Worm (Caenorhabditis elegans) whole organism, L2 larva: ENCODE measurements around the gene R07E5.15.

Source experiments
- C34F6.9 ChIP-seq: fragments of 150-350 bp; optimal IDR thresholded peaks from 2 replicates; lab custom pipeline; 2014; ENCODE audit warnings: missing biosample characterization, missing genetic modification characterization
- F13H6.1 ChIP-seq: sonication (generic microtip); optimal IDR thresholded peaks from 2 replicates; lab custom pipeline; 2016; ENCODE audit warnings: missing genetic modification characterization, missing compliant biosample characterization
- R02D3.7 ChIP-seq: fragments of 150-350 bp; optimal IDR thresholded peaks from 2 replicates; lab custom pipeline; 2014; ENCODE audit warnings: missing biosample characterization, missing genetic modification characterization
- Y55F3AM.14 ChIP-seq: fragments of 200-800 bp; sonication (Bioruptor generic); optimal IDR thresholded peaks from 2 replicates; lab custom pipeline; 2018; ENCODE audit warnings: mild to moderate bottlenecking, missing genetic modification characterization, missing compliant biosample characterization
- alr-1 ChIP-seq: fragments of 150-350 bp; optimal IDR thresholded peaks from 2 replicates; lab custom pipeline; 2014; ENCODE audit warnings: missing biosample characterization, missing genetic modification characterization
- aly-2 ChIP-seq: fragments of 150-350 bp; optimal IDR thresholded peaks from 2 replicates; lab custom pipeline; 2014; ENCODE audit warnings: missing biosample characterization, missing genetic modification characterization
- ama-1 ChIP-seq: fragments of 150-350 bp; optimal IDR thresholded peaks from 2 replicates; lab custom pipeline; 2018; ENCODE audit warnings: inconsistent platforms
- blmp-1 ChIP-seq: sonication (generic microtip); optimal IDR thresholded peaks from 2 replicates; lab custom pipeline; 2017; ENCODE audit warnings: missing genetic modification characterization, mild to moderate bottlenecking, missing compliant biosample characterization, antibody characterized with exemption, moderate library complexity; ENCODE audit not compliant: insufficient read depth
- ceh-16 ChIP-seq: fragments of 150-350 bp; optimal IDR thresholded peaks from 2 replicates; lab custom pipeline; 2014; ENCODE audit warnings: missing biosample characterization, missing genetic modification characterization
- crh-2 ChIP-seq: sonication (generic microtip); optimal IDR thresholded peaks from 2 replicates; lab custom pipeline; 2017; ENCODE audit warnings: missing biosample characterization, missing genetic modification characterization
- dmd-4 ChIP-seq: sonication (generic microtip); optimal IDR thresholded peaks from 2 replicates; lab custom pipeline; 2017; ENCODE audit warnings: missing biosample characterization, missing genetic modification characterization
- egl-27 ChIP-seq: sonication (generic microtip); optimal IDR thresholded peaks from 3 replicates; lab custom pipeline; 2017; ENCODE audit warnings: missing biosample characterization, missing genetic modification reagents, missing genetic modification characterization
- elt-1 ChIP-seq: fragments of 150-350 bp; optimal IDR thresholded peaks from 2 replicates; lab custom pipeline; 2014; ENCODE audit warnings: missing biosample characterization, missing genetic modification characterization
- fos-1 ChIP-seq: fragments of 150-350 bp; optimal IDR thresholded peaks from 2 replicates; lab custom pipeline; 2014; ENCODE audit warnings: missing biosample characterization, missing genetic modification characterization
- gmeb-1 ChIP-seq: fragments of 150-350 bp; optimal IDR thresholded peaks from 2 replicates; lab custom pipeline; 2014; ENCODE audit warnings: missing biosample characterization, missing genetic modification characterization
- lin-39 ChIP-seq: fragments of 150-350 bp; optimal IDR thresholded peaks from 2 replicates; lab custom pipeline; 2014; ENCODE audit warnings: missing biosample characterization, missing genetic modification reagents, missing genetic modification characterization
- lsy-2 ChIP-seq, 2 experiments: fragments of 150-350 bp in 1 of 2; sonication (generic microtip) in 1 of 2; optimal IDR thresholded peaks; 2 replicates each; lab custom pipeline; 2014 to 2017; ENCODE audit warnings: missing biosample characterization in 2 of 2, missing genetic modification characterization in 2 of 2
- mab-5 ChIP-seq: fragments of 150-350 bp; optimal IDR thresholded peaks from 2 replicates; lab custom pipeline; 2014; ENCODE audit warnings: missing biosample characterization, missing genetic modification characterization
- mbf-1 ChIP-seq: sonication (generic microtip); optimal IDR thresholded peaks from 2 replicates; lab custom pipeline; 2017; ENCODE audit warnings: missing biosample characterization, missing genetic modification characterization
- mdl-1 ChIP-seq, 2 experiments: fragments of 150-350 bp in 1 of 2; sonication (generic microtip) in 1 of 2; optimal IDR thresholded peaks; 2 replicates each; lab custom pipeline; 2017; ENCODE audit warnings: missing biosample characterization in 2 of 2, missing genetic modification characterization in 2 of 2
- nhr-10 ChIP-seq: sonication (generic microtip); optimal IDR thresholded peaks from 2 replicates; lab custom pipeline; 2017; ENCODE audit warnings: missing biosample characterization, missing genetic modification characterization
- nhr-11 ChIP-seq: fragments of 150-350 bp; optimal IDR thresholded peaks from 2 replicates; lab custom pipeline; 2014; ENCODE audit warnings: missing biosample characterization, missing genetic modification characterization
- nhr-129 ChIP-seq: fragments of 150-350 bp; optimal IDR thresholded peaks from 2 replicates; lab custom pipeline; 2014; ENCODE audit warnings: missing biosample characterization, missing genetic modification characterization
- nhr-21 ChIP-seq: fragments of 150-350 bp; optimal IDR thresholded peaks from 2 replicates; lab custom pipeline; 2014; ENCODE audit warnings: missing biosample characterization, missing genetic modification characterization
- nhr-23 ChIP-seq: fragments of 150-350 bp; optimal IDR thresholded peaks from 2 replicates; lab custom pipeline; 2014; ENCODE audit warnings: missing biosample characterization, missing genetic modification reagents, missing genetic modification characterization
- nhr-237 ChIP-seq: fragments of 150-350 bp; optimal IDR thresholded peaks from 2 replicates; lab custom pipeline; 2014; ENCODE audit warnings: missing biosample characterization, missing genetic modification characterization
- nhr-25 ChIP-seq: fragments of 150-350 bp; sonication (generic microtip); optimal IDR thresholded peaks from 3 replicates; lab custom pipeline; 2014; ENCODE audit warnings: missing biosample characterization, missing genetic modification characterization
- nhr-6 ChIP-seq: fragments of 150-350 bp; optimal IDR thresholded peaks from 2 replicates; lab custom pipeline; 2014; ENCODE audit warnings: missing biosample characterization, missing genetic modification characterization
- peb-1 ChIP-seq: fragments of 150-350 bp; optimal IDR thresholded peaks from 2 replicates; lab custom pipeline; 2014; ENCODE audit warnings: missing biosample characterization, missing genetic modification characterization
- sem-4 ChIP-seq: fragments of 150-350 bp; optimal IDR thresholded peaks from 2 replicates; lab custom pipeline; 2014; ENCODE audit warnings: missing biosample characterization, missing genetic modification reagents, missing genetic modification characterization
- skn-1 ChIP-seq: sonication (generic microtip); optimal IDR thresholded peaks from 2 replicates; lab custom pipeline; 2017; ENCODE audit warnings: missing biosample characterization, missing genetic modification characterization
- sma-3 ChIP-seq: sonication (generic microtip); optimal IDR thresholded peaks from 2 replicates; lab custom pipeline; 2016; ENCODE audit warnings: missing genetic modification reagents, missing genetic modification characterization, missing compliant biosample characterization
- sma-9 ChIP-seq, 2 experiments: fragments of 150-350 bp in 1 of 2; sonication (generic microtip) in 1 of 2; optimal IDR thresholded peaks; 2 replicates each; lab custom pipeline; 2014 to 2016; ENCODE audit warnings: missing genetic modification characterization in 2 of 2, mild to moderate bottlenecking in 1 of 2, missing biosample characterization in 1 of 2, missing compliant biosample characterization in 1 of 2, missing genetic modification reagents in 1 of 2, moderate library complexity in 1 of 2
- snpc-4 ChIP-seq: fragments of 150-350 bp; optimal IDR thresholded peaks from 2 replicates; lab custom pipeline; 2014; ENCODE audit warnings: missing biosample characterization, missing genetic modification characterization
- unc-39 ChIP-seq: fragments of 150-350 bp; optimal IDR thresholded peaks from 2 replicates; lab custom pipeline; 2014; ENCODE audit warnings: missing biosample characterization, missing genetic modification characterization
- unc-55 ChIP-seq: fragments of 150-350 bp; sonication (generic microtip); optimal IDR thresholded peaks from 3 replicates; lab custom pipeline; 2014; ENCODE audit warnings: missing biosample characterization, missing genetic modification reagents, missing genetic modification characterization
- zag-1 ChIP-seq: fragments of 150-350 bp; optimal IDR thresholded peaks from 2 replicates; lab custom pipeline; 2014; ENCODE audit warnings: missing biosample characterization, missing genetic modification characterization
- ztf-1 ChIP-seq: fragments of 200-800 bp; sonication (Bioruptor generic); conservative IDR thresholded peaks from 2 replicates; pipeline ENCODE4 v1.3.6; 2022; ENCODE audit warnings: missing genetic modification characterization, missing compliant biosample characterization
- ztf-11 ChIP-seq: sonication (generic microtip); optimal IDR thresholded peaks from 2 replicates; lab custom pipeline; 2017; ENCODE audit warnings: missing biosample characterization, missing genetic modification characterization
- ztf-4 ChIP-seq: fragments of 150-350 bp; optimal IDR thresholded peaks from 2 replicates; lab custom pipeline; 2014; ENCODE audit warnings: missing biosample characterization, missing genetic modification characterization

Gene R07E5.15

ce11 chrIII:4394496-4394895 is 6.7 kb upstream of the R07E5.15 start, which contains the start of gene R07E5.4:
TSS of gene R07E5.4 (plus strand) at chrIII:4394796.
- no peak for TF ChIP-seq ztf-11
- TF ChIP-seq ceh-16 (tag; lab: Kevin White, UChicago) = no peak
- TF ChIP-seq sma-9 (GFP tag; optimal IDR thresholded peaks at IDR 0.05; lab: Kevin White, UChicago) = no peak
- TF ChIP-seq sma-9 (tag; optimal IDR thresholded peaks at IDR 0.05; lab: Kevin White, UChicago) = no peak
- no peak for TF ChIP-seq dmd-4 (tag; lab: Kevin White, UChicago)
- TF ChIP-seq F13H6.1 (tag; lab: Kevin White, UChicago) = no peak
- no peak for TF ChIP-seq gmeb-1 (tag; lab: Kevin White, UChicago)
- no peak for TF ChIP-seq C34F6.9 (tag; lab: Kevin White, UChicago)
- TF ChIP-seq nhr-237 (tag; lab: Kevin White, UChicago) = no peak
- TF ChIP-seq, all 48 proteins: peak for 0

DNA sequence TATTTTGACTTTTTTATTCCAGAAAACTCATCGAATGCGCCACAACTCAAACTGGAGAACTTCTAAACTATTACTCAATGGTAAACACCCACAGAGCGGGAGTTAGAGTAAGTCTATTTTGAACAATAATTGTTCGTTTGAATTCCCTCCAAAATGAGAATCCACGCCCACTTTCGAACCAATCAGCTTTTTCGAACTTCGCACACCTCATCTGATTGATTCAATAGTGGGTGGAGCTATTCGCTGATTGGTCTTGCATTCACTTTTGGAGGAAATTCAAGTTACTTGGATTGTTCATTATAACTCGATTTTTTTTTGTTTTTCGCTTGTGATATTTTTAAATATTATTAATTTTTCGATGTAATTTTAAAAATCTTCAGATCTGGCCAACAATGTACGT is 5.4 kb upstream of the R07E5.15 start:
- no peak for TF ChIP-seq fos-1
- no peak for TF ChIP-seq lin-39 (tag; lab: Kevin White, UChicago)
- no peak for TF ChIP-seq dmd-4 (tag; lab: Kevin White, UChicago)
- TF ChIP-seq peb-1 (tag; lab: Kevin White, UChicago) = no peak
- TF ChIP-seq sem-4 (tag; lab: Kevin White, UChicago) = no peak
- TF ChIP-seq blmp-1 = no peak
- TF ChIP-seq C34F6.9 (tag; lab: Kevin White, UChicago) = no peak
- TF ChIP-seq nhr-21 (tag; lab: Kevin White, UChicago) = no peak
- no peak for TF ChIP-seq elt-1
- no peak for TF ChIP-seq lsy-2 (tag; optimal IDR thresholded peaks at IDR 0.05; lab: Kevin White, UChicago)
- TF ChIP-seq nhr-129 (tag; lab: Kevin White, UChicago) = no peak
- TF ChIP-seq unc-39 (tag; lab: Kevin White, UChicago) = no peak
- TF ChIP-seq nhr-237 (tag; lab: Kevin White, UChicago) = no peak
- TF ChIP-seq ama-1 (lab: Kevin White, UChicago) = no peak
- no peak for TF ChIP-seq snpc-4 (tag; lab: Kevin White, UChicago)
- TF ChIP-seq ztf-1 (GFP tag; lab: Robert Waterston, UW) = no peak
- TF ChIP-seq R02D3.7 (tag; lab: Kevin White, UChicago) = no peak
- TF ChIP-seq crh-2 (tag; lab: Kevin White, UChicago) = no peak
- TF ChIP-seq, all 48 proteins: peak for 0

DNA sequence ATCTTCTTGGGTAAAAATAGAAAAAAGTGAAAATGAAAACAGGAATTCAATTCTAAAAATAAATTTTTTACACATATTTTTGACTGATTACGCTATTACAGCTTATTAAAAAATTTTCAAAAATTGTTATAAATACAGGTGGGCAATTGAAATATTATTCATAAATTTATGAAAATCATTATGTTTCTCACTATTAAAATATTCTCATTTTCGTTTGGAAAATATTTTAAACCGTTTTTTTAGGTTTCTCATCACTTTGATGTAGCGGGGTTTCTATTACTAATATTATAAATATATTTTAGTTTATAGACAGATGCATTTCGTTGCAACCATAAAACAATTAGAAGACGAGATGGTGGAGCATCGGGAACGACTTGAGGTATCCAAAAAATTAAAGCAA is 4.1 kb upstream of the R07E5.15 start, which contains the start of gene R07E5.5:
Gene R07E5.5, plus strand, starts transcription at position 301 of the 400 bp plus-strand sequence.
- TF ChIP-seq ceh-16 (tag; lab: Kevin White, UChicago) = no peak
- TF ChIP-seq F13H6.1 (tag; lab: Kevin White, UChicago) = no peak
- TF ChIP-seq lsy-2 (tag; optimal IDR thresholded peaks at IDR 0.05; lab: Kevin White, UChicago) = no peak
- no peak for TF ChIP-seq fos-1
- TF ChIP-seq unc-55 (GFP tag; lab: Kevin White, UChicago) = no peak
- no peak for TF ChIP-seq nhr-21 (tag; lab: Kevin White, UChicago)
- TF ChIP-seq sem-4 (tag; lab: Kevin White, UChicago) = no peak
- no peak for TF ChIP-seq mdl-1 (tag; optimal IDR thresholded peaks at IDR 0.05; lab: Kevin White, UChicago)
- no peak for TF ChIP-seq ztf-4 (tag; lab: Kevin White, UChicago)
- no peak for TF ChIP-seq lin-39 (tag; lab: Kevin White, UChicago)
- no peak for TF ChIP-seq ztf-1 (GFP tag; lab: Robert Waterston, UW)
- no peak for TF ChIP-seq nhr-23
- TF ChIP-seq sma-9 (GFP tag; optimal IDR thresholded peaks at IDR 0.05; lab: Kevin White, UChicago) = no peak
- no peak for TF ChIP-seq sma-9 (tag; optimal IDR thresholded peaks at IDR 0.05; lab: Kevin White, UChicago)
- no peak for TF ChIP-seq R02D3.7 (tag; lab: Kevin White, UChicago)
- TF ChIP-seq nhr-10 (tag; lab: Kevin White, UChicago) = no peak
- TF ChIP-seq nhr-25 (tag; lab: Kevin White, UChicago) = no peak

ce11 chrIII:4398463-4398862 is 2.8 kb upstream of the R07E5.15 start, which contains the start of gene R07E5.6:
TSS of gene R07E5.6 (plus strand) at chrIII:4398763.
- TF ChIP-seq R02D3.7 (tag; lab: Kevin White, UChicago) (no peak), sem-4 (tag; lab: Kevin White, UChicago) (no peak), unc-55 (GFP tag; lab: Kevin White, UChicago) (no peak), nhr-6 (tag; lab: Kevin White, UChicago) (no peak)
- TF ChIP-seq, all 48 proteins: peak for 0

DNA sequence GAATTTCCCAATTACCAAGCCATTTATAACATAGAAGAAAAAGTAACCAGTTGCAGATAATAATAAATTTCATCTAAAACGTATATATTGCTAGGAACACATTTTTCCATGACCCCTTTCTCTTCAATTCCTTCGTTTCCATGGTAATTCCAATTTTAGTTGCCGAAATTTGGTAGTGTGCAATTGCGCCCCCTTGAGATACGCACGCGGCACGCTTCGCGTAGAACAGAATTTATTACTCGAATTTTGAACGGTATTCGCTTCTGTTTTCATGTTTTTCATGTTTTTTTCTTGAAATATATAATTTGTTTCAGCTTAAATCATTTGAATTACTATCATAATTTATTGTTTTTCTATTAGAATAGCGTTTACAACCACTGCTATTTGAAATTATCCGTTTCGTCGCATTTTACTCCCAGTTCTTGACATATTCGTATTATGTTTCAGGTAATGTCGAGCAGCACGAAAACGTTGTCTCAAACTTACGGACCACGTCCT is 3.1 kb downstream of the R07E5.15 start, which contains the start of the genes R07E5.17 and snfc-5:
Gene R07E5.17, minus strand, starts transcription at position 98 of the 498 bp plus-strand sequence.
Gene snfc-5, plus strand, starts transcription at position 448 of the 498 bp plus-strand sequence.
- TF ChIP-seq gmeb-1 (tag; lab: Kevin White, UChicago) (no peak), fos-1 (peak; percentile 0), egl-27 (tag; lab: Kevin White, UChicago) (no peak), elt-1 (no peak), ama-1 (lab: Kevin White, UChicago) (no peak), C34F6.9 (tag; lab: Kevin White, UChicago) (peak; percentile 62), nhr-129 (tag; lab: Kevin White, UChicago) (peak; percentile 42), unc-55 (GFP tag; lab: Kevin White, UChicago) (peak; percentile 56), sma-3 (GFP tag; lab: Kevin White, UChicago) (no peak), snpc-4 (tag; lab: Kevin White, UChicago) (peak; percentile 33), skn-1 (tag; lab: Kevin White, UChicago) (no peak), mbf-1 (tag; lab: Kevin White, UChicago) (no peak), nhr-10 (tag; lab: Kevin White, UChicago) (no peak), mab-5 (tag; lab: Kevin White, UChicago) (no peak), R02D3.7 (tag; lab: Kevin White, UChicago) (no peak), nhr-25 (tag; lab: Kevin White, UChicago) (peak; percentile 13), zag-1 (no peak), Y55F3AM.14 (GFP tag; lab: Kevin White, UChicago) (no peak), ceh-16 (tag; lab: Kevin White, UChicago) (no peak), aly-2 (tag; lab: Kevin White, UChicago) (no peak), alr-1 (tag; lab: Kevin White, UChicago) (no peak), unc-39 (tag; lab: Kevin White, UChicago) (no peak), lin-39 (tag; lab: Kevin White, UChicago) (no peak), nhr-11 (tag; lab: Kevin White, UChicago) (no peak), ztf-1 (GFP tag; lab: Robert Waterston, UW) (no peak)
